Worm (Caenorhabditis elegans) whole organism, late embryonic: ENCODE results near the gene C05B5.4.

Source experiments
- F13H6.1 ChIP-seq: sonication (generic microtip); optimal IDR thresholded peaks from 2 replicates; lab custom pipeline; 2016; ENCODE audit warnings: missing genetic modification characterization, missing compliant biosample characterization
- ceh-9 ChIP-seq: sonication (generic microtip); optimal IDR thresholded peaks from 2 replicates; lab custom pipeline; 2016; ENCODE audit warnings: mild to moderate bottlenecking, missing genetic modification characterization, inconsistent platforms, missing compliant biosample characterization
- che-1 ChIP-seq: sonication (generic microtip); optimal IDR thresholded peaks from 2 replicates; lab custom pipeline; 2016; ENCODE audit warnings: mild to moderate bottlenecking, missing genetic modification characterization, missing compliant biosample characterization
- dmd-4 ChIP-seq: sonication (generic microtip); optimal IDR thresholded peaks from 2 replicates; lab custom pipeline; 2016; ENCODE audit warnings: borderline replicate concordance, missing genetic modification characterization, missing compliant biosample characterization
- dve-1 ChIP-seq: sonication (generic microtip); optimal IDR thresholded peaks from 2 replicates; lab custom pipeline; 2017; ENCODE audit warnings: antibody characterized with exemption, mild to moderate bottlenecking, missing genetic modification characterization, missing compliant biosample characterization
- ets-4 ChIP-seq: sonication (generic microtip); optimal IDR thresholded peaks from 2 replicates; lab custom pipeline; 2016; ENCODE audit warnings: missing genetic modification characterization, missing compliant biosample characterization
- hlh-6 ChIP-seq: sonication (generic microtip); optimal IDR thresholded peaks from 2 replicates; lab custom pipeline; 2016; ENCODE audit warnings: missing genotype, missing genetic modification characterization, missing compliant biosample characterization
- nfya-1 ChIP-seq: sonication (generic microtip); optimal IDR thresholded peaks from 2 replicates; lab custom pipeline; 2017; ENCODE audit warnings: missing genetic modification characterization, mild to moderate bottlenecking, missing compliant biosample characterization, antibody characterized with exemption, moderate library complexity
- nhr-11 ChIP-seq: fragments of 150-350 bp; optimal IDR thresholded peaks from 2 replicates; lab custom pipeline; 2014; ENCODE audit warnings: missing biosample characterization, missing genetic modification characterization
- tbx-2 ChIP-seq: sonication (generic microtip); optimal IDR thresholded peaks from 2 replicates; lab custom pipeline; 2016; ENCODE audit warnings: missing genetic modification characterization, missing compliant biosample characterization

DNA sequence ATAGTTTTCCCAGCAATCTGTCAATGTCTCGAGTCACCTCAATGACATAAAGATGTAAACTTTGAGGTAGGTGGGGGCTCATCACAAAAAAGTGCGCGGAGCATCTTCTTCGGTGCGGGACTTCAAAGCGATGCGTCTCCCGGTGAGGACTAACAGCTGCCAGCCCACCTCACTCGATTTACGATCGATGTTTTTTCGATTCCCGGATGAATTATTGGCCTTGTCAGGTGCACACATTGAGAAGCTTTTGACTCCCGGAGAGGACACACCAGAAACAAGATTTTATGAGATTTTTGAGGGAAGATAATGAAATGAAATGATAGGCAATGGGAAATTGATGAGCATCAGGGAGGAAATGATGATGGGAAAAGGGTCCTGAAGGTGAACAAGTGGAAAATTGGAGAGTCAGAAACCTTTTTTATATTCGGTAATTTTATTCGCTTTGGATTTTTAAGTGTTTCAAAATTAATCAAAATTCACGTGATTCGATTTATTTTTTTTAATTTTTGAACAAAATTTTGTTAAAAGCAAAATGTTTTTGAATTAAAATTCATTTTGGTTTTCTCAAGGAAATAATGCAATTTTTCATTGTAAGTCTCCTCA, 6.8 kb upstream of the C05B5.4 start, which contains the start of gene C05B5.12:
- no peak for TF ChIP-seq tbx-2 (tag; lab: Kevin White, UChicago)
- no peak for TF ChIP-seq ceh-9 (tag; lab: Kevin White, UChicago)
- no peak for TF ChIP-seq nfya-1 (tag; lab: Kevin White, UChicago)
- TF ChIP-seq F13H6.1 (tag; lab: Kevin White, UChicago) = no peak
- no peak for TF ChIP-seq dve-1 (tag; lab: Kevin White, UChicago)
- no peak for TF ChIP-seq dmd-4 (tag; lab: Kevin White, UChicago)
- no peak for TF ChIP-seq ets-4 (tag; lab: Kevin White, UChicago)
- no peak for TF ChIP-seq hlh-6 (tag; lab: Kevin White, UChicago)
- no peak for TF ChIP-seq che-1
- no peak for TF ChIP-seq nhr-11 (tag; lab: Kevin White, UChicago)
